Worm (Caenorhabditis elegans) whole organism, young adult: ENCODE data around the gene F23F12.13.

Experiments used
- B0035.1 ChIP-seq: sonication (generic microtip); optimal IDR thresholded peaks from 2 replicates; lab custom pipeline; 2016; ENCODE audit warnings: missing genetic modification characterization, mild to moderate bottlenecking, missing compliant biosample characterization, missing genotype, missing genetic modification reagents
- B0336.3 ChIP-seq: fragments of 200-800 bp; sonication (Bioruptor generic); IDR thresholded peaks from 2 replicates; pipeline ENCODE4 v1.3.6; 2022; ENCODE audit warnings: missing genetic modification characterization, missing compliant biosample characterization
- F10E7.11 ChIP-seq: sonication (generic microtip); optimal IDR thresholded peaks from 2 replicates; lab custom pipeline; 2017; ENCODE audit warnings: mild to moderate bottlenecking, missing genetic modification characterization, moderate library complexity, missing compliant biosample characterization
- F23B12.7 ChIP-seq: sonication (generic microtip); optimal IDR thresholded peaks from 2 replicates; lab custom pipeline; 2017; ENCODE audit warnings: missing genetic modification characterization, mild to moderate bottlenecking, missing compliant biosample characterization, antibody characterized with exemption, moderate library complexity; ENCODE audit not compliant: insufficient read depth
- F57C9.4 ChIP-seq: sonication (generic microtip); optimal IDR thresholded peaks from 2 replicates; lab custom pipeline; 2017; ENCODE audit warnings: mild to moderate bottlenecking, missing genetic modification characterization, missing compliant biosample characterization
- Y67H2A.10 ChIP-seq: fragments of 200-800 bp; sonication (Bioruptor generic); conservative IDR thresholded peaks from 2 replicates; pipeline ENCODE4 v1.3.6; 2022; ENCODE audit warnings: missing genetic modification reagents, missing genetic modification characterization, missing compliant biosample characterization
- aptf-3 ChIP-seq: fragments of 200-800 bp; sonication (Bioruptor generic); IDR thresholded peaks from 2 replicates; pipeline ENCODE4 v1.3.6; 2022; ENCODE audit warnings: missing genetic modification characterization, missing compliant biosample characterization
- atf-7 ChIP-seq: sonication (generic microtip); optimal IDR thresholded peaks from 2 replicates; lab custom pipeline; 2017; ENCODE audit warnings: mild to moderate bottlenecking, missing genetic modification characterization, missing compliant biosample characterization
- attf-6 ChIP-seq: fragments of 200-800 bp; sonication (Bioruptor generic); IDR thresholded peaks from 2 replicates; pipeline ENCODE4 v1.3.6; 2022; ENCODE audit warnings: missing genetic modification reagents, missing genetic modification characterization, missing compliant biosample characterization
- bed-2 ChIP-seq: fragments of 200-800 bp; sonication (Bioruptor generic); IDR thresholded peaks from 2 replicates; pipeline ENCODE4 v1.3.6; 2022; ENCODE audit warnings: missing genetic modification reagents, missing genetic modification characterization, missing compliant biosample characterization
- cebp-1 ChIP-seq, 2 experiments: fragments of 200-800 bp in 1 of 2; sonication (Bioruptor generic) in 1 of 2; sonication (generic microtip) in 1 of 2; IDR thresholded peaks in 1 of 2; optimal IDR thresholded peaks in 1 of 2; 2 replicates each; pipeline versions ENCODE4 v1.3.6 to Lab custom; 2017 to 2022; ENCODE audit warnings: missing compliant biosample characterization in 2 of 2, missing genetic modification characterization in 2 of 2, mild to moderate bottlenecking in 1 of 2, missing genetic modification reagents in 1 of 2, moderate library complexity in 1 of 2
- ceh-100 ChIP-seq: fragments of 200-800 bp; sonication (Bioruptor generic); IDR thresholded peaks from 2 replicates; pipeline ENCODE4 v1.3.6; 2022; ENCODE audit warnings: missing genetic modification reagents, missing genetic modification characterization, missing compliant biosample characterization
- ceh-79 ChIP-seq: sonication (generic microtip); optimal IDR thresholded peaks from 2 replicates; lab custom pipeline; 2017; ENCODE audit warnings: mild to moderate bottlenecking, missing genetic modification characterization, missing compliant biosample characterization
- die-1 ChIP-seq: sonication (generic microtip); optimal IDR thresholded peaks from 2 replicates; lab custom pipeline; 2016; ENCODE audit warnings: missing genotype, mild to moderate bottlenecking, missing genetic modification characterization, missing compliant biosample characterization
- egl-18 ChIP-seq: fragments of 200-800 bp; sonication (Bioruptor generic); IDR thresholded peaks from 2 replicates; pipeline ENCODE4 v1.3.6; 2022; ENCODE audit warnings: missing genetic modification reagents, missing genetic modification characterization, missing compliant biosample characterization
- fkh-3 ChIP-seq: sonication (generic microtip); optimal IDR thresholded peaks from 2 replicates; lab custom pipeline; 2016; ENCODE audit warnings: mild to moderate bottlenecking, missing genetic modification characterization, missing compliant biosample characterization
- gei-17 ChIP-seq: fragments of 200-800 bp; sonication (Bioruptor generic); optimal IDR thresholded peaks from 2 replicates; lab custom pipeline; 2018; ENCODE audit warnings: mild to moderate bottlenecking, missing genetic modification characterization, missing compliant biosample characterization
- hlh-26 ChIP-seq: fragments of 200-800 bp; sonication (Bioruptor generic); conservative IDR thresholded peaks from 2 replicates; pipeline ENCODE4 v1.3.6; 2022; ENCODE audit warnings: missing genetic modification reagents, missing genetic modification characterization, missing compliant biosample characterization
- hmg-1.2 ChIP-seq: fragments of 200-800 bp; sonication (Bioruptor generic); IDR thresholded peaks from 2 replicates; pipeline ENCODE4 v1.3.6; 2022; ENCODE audit warnings: missing genetic modification reagents, missing genetic modification characterization, missing compliant biosample characterization
- let-607 ChIP-seq, 2 experiments: fragments of 200-800 bp in 1 of 2; sonication (Bioruptor generic) in 1 of 2; sonication (generic microtip) in 1 of 2; optimal IDR thresholded peaks; 2 replicates each; lab custom pipeline; 2016 to 2018; ENCODE audit warnings: mild to moderate bottlenecking in 2 of 2, missing compliant biosample characterization in 2 of 2, missing genetic modification characterization in 2 of 2, moderate library complexity in 2 of 2, missing genotype in 1 of 2
- lin-35 ChIP-seq, 3 experiments: fragments of 150-350 bp in 2 of 3; sonication (generic microtip) in 1 of 3; optimal IDR thresholded peaks; 2 replicates each; lab custom pipeline; 2014 to 2018; ENCODE audit warnings: missing biosample characterization in 3 of 3, missing genetic modification characterization in 3 of 3, missing genetic modification reagents in 3 of 3
- lin-40 ChIP-seq: sonication (generic microtip); optimal IDR thresholded peaks from 2 replicates; lab custom pipeline; 2016; ENCODE audit warnings: missing genetic modification characterization, mild to moderate bottlenecking, missing compliant biosample characterization, missing genotype, missing genetic modification reagents
- lir-1 ChIP-seq: fragments of 200-800 bp; sonication (Bioruptor generic); conservative IDR thresholded peaks from 2 replicates; pipeline ENCODE4 v1.3.6; 2022; ENCODE audit warnings: missing genetic modification reagents, missing genetic modification characterization, missing compliant biosample characterization
- lsy-27 ChIP-seq: sonication (generic microtip); optimal IDR thresholded peaks from 2 replicates; lab custom pipeline; 2017; ENCODE audit warnings: missing genetic modification characterization, mild to moderate bottlenecking, missing compliant biosample characterization, antibody characterized with exemption, missing genotype, borderline replicate concordance; ENCODE audit not compliant: insufficient read depth
- mxl-1 ChIP-seq: sonication (generic microtip); optimal IDR thresholded peaks from 2 replicates; lab custom pipeline; 2016; ENCODE audit warnings: missing genetic modification characterization, missing compliant biosample characterization
- pha-4 ChIP-seq: fragments of 150-350 bp; sonication (generic microtip); optimal IDR thresholded peaks from 2 replicates; lab custom pipeline; 2014; ENCODE audit warnings: missing biosample characterization, missing genetic modification reagents, missing genetic modification characterization
- rec-8 ChIP-seq, 2 experiments: sonication (generic microtip); optimal IDR thresholded peaks; 2 replicates each; lab custom pipeline; 2016; ENCODE audit warnings: mild to moderate bottlenecking in 2 of 2, missing genetic modification characterization in 2 of 2, missing genetic modification reagents in 2 of 2, missing genotype in 2 of 2, missing biosample characterization in 1 of 2, missing compliant biosample characterization in 1 of 2, moderate library complexity in 1 of 2
- repo-1 ChIP-seq: sonication (generic microtip); optimal IDR thresholded peaks from 2 replicates; lab custom pipeline; 2017; ENCODE audit warnings: mild to moderate bottlenecking, missing genetic modification characterization, missing compliant biosample characterization
- snpc-1.1 ChIP-seq: sonication (generic microtip); optimal IDR thresholded peaks from 2 replicates; lab custom pipeline; 2017; ENCODE audit warnings: missing genetic modification characterization, mild to moderate bottlenecking, missing compliant biosample characterization, antibody characterized with exemption, moderate library complexity, missing genotype, missing genetic modification reagents; ENCODE audit not compliant: insufficient read depth
- snpc-1.3 ChIP-seq: sonication (generic microtip); optimal IDR thresholded peaks from 2 replicates; lab custom pipeline; 2017; ENCODE audit warnings: missing genetic modification characterization, mild to moderate bottlenecking, missing compliant biosample characterization, antibody characterized with exemption, moderate library complexity, missing genotype, missing genetic modification reagents; ENCODE audit not compliant: insufficient read depth
- snpc-3.4 ChIP-seq: sonication (generic microtip); optimal IDR thresholded peaks from 2 replicates; lab custom pipeline; 2017; ENCODE audit warnings: missing genetic modification characterization, mild to moderate bottlenecking, missing compliant biosample characterization, antibody characterized with exemption, moderate library complexity, missing genotype, missing genetic modification reagents
- snpc-4 ChIP-seq, 5 experiments: fragments of 150-350 bp in 1 of 5; sonication (generic microtip) in 4 of 5; optimal IDR thresholded peaks; 2 replicates each; lab custom pipeline; 2014 to 2018; ENCODE audit warnings: missing genetic modification characterization in 5 of 5, missing biosample characterization in 3 of 5, antibody characterized with exemption in 2 of 5, mild to moderate bottlenecking in 2 of 5, missing compliant biosample characterization in 2 of 5, missing genotype in 2 of 5, moderate library complexity in 2 of 5, missing genetic modification reagents in 1 of 5
- sptf-2 ChIP-seq: fragments of 200-800 bp; sonication (Bioruptor generic); optimal IDR thresholded peaks from 2 replicates; lab custom pipeline; 2018; ENCODE audit warnings: mild to moderate bottlenecking, missing genetic modification characterization, missing compliant biosample characterization
- tbx-9 ChIP-seq: sonication (generic microtip); optimal IDR thresholded peaks from 2 replicates; lab custom pipeline; 2016; ENCODE audit warnings: borderline replicate concordance, missing genetic modification characterization, inconsistent platforms, missing compliant biosample characterization
- zfh-2 ChIP-seq: fragments of 200-800 bp; sonication (Bioruptor generic); conservative IDR thresholded peaks from 2 replicates; pipeline ENCODE4 v1.3.6; 2022; ENCODE audit warnings: missing genetic modification reagents, missing genetic modification characterization, missing compliant biosample characterization
- ztf-18 ChIP-seq: sonication (generic microtip); optimal IDR thresholded peaks from 2 replicates; lab custom pipeline; 2016; ENCODE audit warnings: missing genotype, mild to moderate bottlenecking, missing genetic modification characterization, missing compliant biosample characterization
- ztf-28 ChIP-seq: fragments of 200-800 bp; sonication (Bioruptor generic); IDR thresholded peaks from 2 replicates; pipeline ENCODE4 v1.3.6; 2022; ENCODE audit warnings: missing genetic modification reagents, missing genetic modification characterization, missing compliant biosample characterization
- ztf-3 ChIP-seq: fragments of 200-800 bp; sonication (Bioruptor generic); optimal IDR thresholded peaks from 2 replicates; lab custom pipeline; 2018; ENCODE audit warnings: mild to moderate bottlenecking, missing genetic modification characterization, missing compliant biosample characterization

F23F12.13 gene

DNA sequence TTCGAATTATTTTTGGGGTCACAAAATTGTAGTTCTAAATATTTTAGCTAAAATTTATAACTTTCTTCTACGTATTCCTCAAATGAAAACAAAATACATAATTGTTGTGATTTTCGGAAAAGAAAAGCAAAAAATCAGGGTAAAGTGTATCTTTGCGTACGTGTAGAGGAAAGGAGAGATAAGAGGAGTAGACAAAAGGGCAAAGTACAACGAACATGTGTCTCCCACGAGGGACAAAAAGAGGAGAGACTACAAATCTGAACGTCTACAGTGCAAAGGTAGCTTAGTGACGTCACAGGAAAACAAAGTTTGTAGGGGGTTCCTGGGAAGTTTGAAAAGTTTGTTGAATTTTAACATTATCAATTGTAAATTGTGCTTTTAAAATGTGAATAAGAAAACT is 48.0 kb upstream of the F23F12.13 start (continued):
- no peak for TF ChIP-seq lsy-27 (tag; lab: Kevin White, UChicago)
- no peak for TF ChIP-seq bed-2 (GFP tag; lab: Robert Waterston, UW)
- TF ChIP-seq pha-4 (tag; lab: Kevin White, UChicago) = no peak
- no peak for TF ChIP-seq cebp-1 (GFP tag; IDR thresholded peaks at IDR 0.05; lab: Robert Waterston, UW)
- peak; percentile 58 for TF ChIP-seq cebp-1 (tag; optimal IDR thresholded peaks at IDR 0.05; lab: Kevin White, UChicago)
- TF ChIP-seq ztf-18 (tag; lab: Kevin White, UChicago) = no peak
- TF ChIP-seq fkh-3 (tag; lab: Kevin White, UChicago) = no peak
- no peak for TF ChIP-seq gei-17 (GFP tag; lab: Kevin White, UChicago)
- peak; percentile 47; the same call in 1 of the 2 replicates for TF ChIP-seq B0336.3 (GFP tag; lab: Robert Waterston, UW)
- TF ChIP-seq mxl-1 (tag; lab: Kevin White, UChicago) = peak; percentile 7
- TF ChIP-seq ceh-79 (tag; lab: Kevin White, UChicago) = no peak
- TF ChIP-seq atf-7 = peak; percentile 64
- TF ChIP-seq snpc-4 (GFP tag; optimal IDR thresholded peaks at IDR 0.05; lab: Kevin White, UChicago) = no peak
- no peak for TF ChIP-seq snpc-4 (tag; optimal IDR thresholded peaks at IDR 0.05; lab: Kevin White, UChicago)
- TF ChIP-seq let-607 (tag; optimal IDR thresholded peaks at IDR 0.05; lab: Kevin White, UChicago) = peak in 1 of 2 experiments; percentile 33
- TF ChIP-seq snpc-1.3 = no peak
- TF ChIP-seq F23B12.7 = no peak

DNA sequence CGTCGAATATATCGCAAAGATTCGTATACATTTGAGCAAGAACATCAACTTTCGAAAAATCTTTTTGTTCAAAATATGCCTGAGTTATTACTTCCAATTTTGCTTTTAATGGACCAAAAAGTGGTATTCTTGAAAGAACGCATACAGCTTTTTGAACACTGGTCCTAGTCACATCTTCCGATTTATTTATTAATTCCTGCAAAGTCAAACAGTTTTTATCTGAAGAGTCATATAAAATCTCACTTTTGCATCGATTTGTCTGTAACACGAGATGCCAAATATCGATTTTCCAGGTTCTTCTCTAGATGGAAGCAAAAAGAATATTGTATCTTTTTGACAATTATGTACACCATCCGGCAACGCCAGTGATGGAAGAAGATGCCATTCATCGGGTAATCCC is 45.6 kb upstream of the F23F12.13 start:
- TF ChIP-seq lir-1 (no peak), repo-1 (tag; lab: Kevin White, UChicago) (peak; percentile 46), ztf-28 (GFP tag; lab: Robert Waterston, UW) (no peak), ceh-100 (GFP tag; lab: Robert Waterston, UW) (no peak), F57C9.4 (tag; lab: Kevin White, UChicago) (no peak), ztf-3 (GFP tag; lab: Kevin White, UChicago) (no peak), Y67H2A.10 (GFP tag; lab: Robert Waterston, UW) (no peak), hmg-1.2 (no peak), rec-8 (tag; optimal IDR thresholded peaks at IDR 0.05; lab: Kevin White, UChicago) (no peak), attf-6 (GFP tag; lab: Robert Waterston, UW) (0 out of 2 replicates have a peak, but pooled peaks have one; percentile 30), egl-18 (GFP tag; lab: Robert Waterston, UW) (no peak), lsy-27 (tag; lab: Kevin White, UChicago) (no peak), lin-40 (tag; lab: Kevin White, UChicago) (no peak), tbx-9 (tag; lab: Kevin White, UChicago) (no peak), B0035.1 (tag; lab: Kevin White, UChicago) (no peak), lin-35 (GFP tag; optimal IDR thresholded peaks at IDR 0.05; lab: Kevin White, UChicago) (no peak)

DNA sequence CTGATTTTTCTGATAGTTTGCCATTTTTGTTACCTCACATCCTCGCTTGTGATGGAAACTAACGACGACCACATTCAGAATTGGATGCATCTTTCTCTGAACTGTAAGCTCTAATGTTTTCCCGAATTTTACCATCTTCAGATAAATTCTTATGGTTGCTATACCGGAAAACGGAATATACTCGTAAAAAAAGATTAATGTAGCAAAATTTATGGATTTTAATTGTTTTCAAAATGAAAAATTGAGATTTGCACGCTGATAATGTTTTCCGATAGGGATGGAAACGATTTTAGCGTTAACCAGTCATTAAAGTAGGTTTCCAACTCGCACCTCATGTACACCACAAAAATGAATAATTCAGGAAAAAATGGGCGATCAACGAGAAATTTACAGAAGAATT is 44.9 kb upstream of the F23F12.13 start, which contains the start of gene T26A5.6:
Gene T26A5.6, minus strand, starts transcription at position 101 of the 400 bp plus-strand sequence.
- TF ChIP-seq F10E7.11 (tag; lab: Kevin White, UChicago) = no peak
- TF ChIP-seq ztf-3 (GFP tag; lab: Kevin White, UChicago) = no peak
- TF ChIP-seq sptf-2 = no peak
- no peak for TF ChIP-seq rec-8 (tag; optimal IDR thresholded peaks at IDR 0.05; lab: Kevin White, UChicago)
- no peak for TF ChIP-seq zfh-2
- no peak for TF ChIP-seq hlh-26 (GFP tag; lab: Robert Waterston, UW)
- TF ChIP-seq snpc-3.4 (tag; lab: Kevin White, UChicago) = no peak
- no peak for TF ChIP-seq aptf-3 (GFP tag; lab: Robert Waterston, UW)
- no peak for TF ChIP-seq die-1 (tag; lab: Kevin White, UChicago)
- TF ChIP-seq snpc-1.1 (tag; lab: Kevin White, UChicago) = no peak
